Fruit fly (Drosophila melanogaster): Measurements from ENCODE around the gene eRF1.

dm6 chr3L:20316956-20317589 is 31.1 kb upstream of the eRF1 start, which contains the start of gene Spn77Ba:
- TF ChIP-seq Tbp (GFP tag; optimal IDR thresholded peaks at IDR 0.05) (no peak), repo (GFP tag; optimal IDR thresholded peaks at IDR 0.05) (no peak), p53 (GFP tag; optimal IDR thresholded peaks at IDR 0.05) (no peak), Dad (GFP tag; optimal IDR thresholded peaks at IDR 0.05) (no peak), yki (optimal IDR thresholded peaks at IDR 0.05) (no peak), sug (tag; optimal IDR thresholded peaks at IDR 0.05) (peak; percentile 16), Mes4 (GFP tag; optimal IDR thresholded peaks at IDR 0.05) (no peak), schlank (tag; optimal IDR thresholded peaks at IDR 0.05) (no peak), Atf6 (GFP tag; IDR thresholded peaks at IDR 0.05) (no peak)

Data from whole organism, embryonic.